Worm (Caenorhabditis elegans): ENCODE data around the gene hrg-7.

DNA sequence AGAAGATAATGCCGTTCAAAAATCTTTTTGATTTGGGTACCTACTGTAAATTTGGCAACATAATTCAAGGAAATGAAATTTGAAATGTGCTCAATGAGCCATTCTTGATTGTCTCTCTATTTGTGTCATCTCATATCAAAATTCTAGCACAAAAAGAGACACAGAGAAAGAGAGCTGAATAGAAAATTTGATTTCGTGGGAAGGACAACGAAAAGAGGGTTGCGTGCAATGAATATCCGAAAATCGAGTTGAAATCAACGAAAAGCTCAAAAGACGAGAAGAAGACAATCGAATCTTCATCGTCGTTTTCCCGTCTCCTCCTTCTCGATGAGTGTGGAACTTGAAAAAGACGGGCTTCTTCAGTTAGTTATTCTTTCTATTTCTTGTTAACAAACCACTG, 6.0 kb downstream of the hrg-7 start, which contains the start of gene C15C8.5:
- no peak for TF ChIP-seq flt-1 (GFP tag; IDR thresholded peaks at IDR 0.05)
- no peak for TF ChIP-seq cog-1 (tag; optimal IDR thresholded peaks at IDR 0.05)
- no peak for TF ChIP-seq ztf-29 (GFP tag; IDR thresholded peaks at IDR 0.05)
- no peak for TF ChIP-seq med-1 (GFP tag; optimal IDR thresholded peaks at IDR 0.05; ENCODE audit: insufficient read depth)
- no peak for TF ChIP-seq klf-2 (GFP tag; conservative IDR thresholded peaks at IDR 0.05)
- no peak for TF ChIP-seq tab-1 (GFP tag; IDR thresholded peaks at IDR 0.05)
- TF ChIP-seq ref-1 (GFP tag; conservative IDR thresholded peaks at IDR 0.05) = no peak
- no peak for TF ChIP-seq ztf-23 (GFP tag; IDR thresholded peaks at IDR 0.05)

All from whole organism, midembryonic.